Fruit fly (Drosophila melanogaster) whole organism, pupa: ENCODE results near the gene rho-6.

Source experiments
- CG8159 ChIP-seq: fragments of 200-800 bp; sonication (Bioruptor generic); optimal IDR thresholded peaks from 3 replicates; lab custom pipeline; 2018; ENCODE audit warnings: missing biosample characterization, mild to moderate bottlenecking, missing genetic modification characterization, moderate library complexity
- Snoo ChIP-seq: fragments of 200-800 bp; sonication (Bioruptor generic); optimal IDR thresholded peaks from 3 replicates; lab custom pipeline; 2017; ENCODE audit warnings: missing biosample characterization, mild to moderate bottlenecking, missing genetic modification characterization, inconsistent platforms

DNA sequence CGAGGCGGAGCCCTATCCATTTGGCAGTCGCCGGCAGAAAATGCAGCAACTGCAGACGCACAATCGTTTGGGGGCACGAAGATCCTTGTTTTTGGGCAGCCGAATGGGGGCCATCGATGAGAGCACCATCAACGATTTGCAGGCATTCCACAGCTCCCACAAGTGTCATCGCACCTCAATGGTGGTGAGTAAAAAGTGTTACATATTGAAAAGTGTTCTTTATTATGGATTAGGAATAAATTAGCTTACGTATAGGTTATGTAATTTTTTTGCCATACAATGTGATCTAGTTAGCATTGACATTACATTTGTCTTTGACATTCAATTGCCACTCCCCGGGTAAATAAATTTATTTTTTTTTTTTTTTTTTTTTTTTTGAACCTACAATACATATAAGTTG lies 28.3 kb upstream of the rho-6 start, which contains the start of gene CG31861:
- no peak for TF ChIP-seq CG8159 (tag; lab: Kevin White, UChicago)
- no peak for TF ChIP-seq Snoo (tag; lab: Kevin White, UChicago)
